Fruit fly (Drosophila melanogaster): Measurements from ENCODE around the gene sstn.

DNA sequence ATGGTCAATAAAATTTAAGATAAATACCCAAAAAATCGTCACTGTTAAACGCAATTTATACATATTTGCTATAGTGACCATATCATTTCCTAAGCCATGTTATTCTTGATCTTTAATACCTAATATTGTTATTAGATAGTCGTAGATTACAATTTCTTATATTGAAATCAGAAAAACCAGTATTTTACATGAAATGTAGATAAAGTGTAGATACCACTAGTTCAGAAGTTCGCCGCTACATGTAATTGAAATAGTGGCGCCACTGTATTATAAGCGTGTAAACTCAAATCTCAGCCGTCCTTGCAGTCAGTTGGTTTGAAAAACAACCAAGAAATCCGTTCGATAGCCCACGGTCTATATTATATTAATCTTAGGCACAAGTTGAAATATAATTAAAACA lies 46.4 kb downstream of the sstn start:
- TF ChIP-seq CG8478 (optimal IDR thresholded peaks at IDR 0.05) (no peak), CTCF (optimal IDR thresholded peaks at IDR 0.05) (peak; percentile 84 to 90)

Data from S2 (cell line).